Worm (Caenorhabditis elegans): ENCODE measurements around the gene unc-44.

DNA sequence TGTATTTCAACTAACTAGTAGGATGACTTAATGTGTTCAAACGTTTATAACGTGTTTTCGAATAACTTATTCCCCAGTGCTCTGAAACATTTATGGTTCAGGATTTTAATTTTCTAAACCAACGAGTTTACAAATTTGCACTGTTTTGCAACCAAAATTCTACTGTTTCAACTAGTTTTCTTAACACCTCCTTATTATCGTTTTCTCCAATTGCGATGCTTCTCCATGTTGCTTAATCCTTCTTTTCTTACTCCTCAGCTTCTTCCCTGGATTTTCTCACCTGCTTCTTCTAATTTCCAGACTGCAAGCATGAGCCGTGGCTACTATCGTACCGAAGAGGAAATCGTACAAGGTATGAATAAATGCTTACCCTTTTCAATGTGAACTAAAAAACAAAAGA lies 45.0 kb upstream of the unc-44 start, which contains the start of gene lin-33:
- TF ChIP-seq lin-39 (tag; optimal IDR thresholded peaks at IDR 0.05) = no peak
- TF ChIP-seq ztf-4 (tag; optimal IDR thresholded peaks at IDR 0.05) = no peak
- no peak for TF ChIP-seq R02D3.7 (tag; optimal IDR thresholded peaks at IDR 0.05)
- TF ChIP-seq elt-3 (tag; optimal IDR thresholded peaks at IDR 0.05) = no peak
- no peak for TF ChIP-seq elt-1 (tag; optimal IDR thresholded peaks at IDR 0.05)
- no peak for TF ChIP-seq unc-55 (GFP tag; optimal IDR thresholded peaks at IDR 0.05)
- TF ChIP-seq snpc-4 (tag; optimal IDR thresholded peaks at IDR 0.05) = no peak
- no peak for TF ChIP-seq gmeb-1 (tag; optimal IDR thresholded peaks at IDR 0.05)
- TF ChIP-seq ama-1 (optimal IDR thresholded peaks at IDR 0.05) = no peak
- no peak for TF ChIP-seq unc-62 (GFP tag; optimal IDR thresholded peaks at IDR 0.05)
- no peak for TF ChIP-seq ceh-16 (tag; optimal IDR thresholded peaks at IDR 0.05)

All from whole organism, L2 larva.